Worm (Caenorhabditis elegans) whole organism, L4 larva: ENCODE data around the gene bath-37.

ENCODE experiments used
- T26A8.4 ChIP-seq: fragments of 200-800 bp; sonication (Bioruptor generic); IDR thresholded peaks from 2 replicates; pipeline ENCODE4 v1.3.6; 2022; ENCODE audit warnings: missing genetic modification characterization, missing compliant biosample characterization
- aha-1 ChIP-seq: fragments of 150-350 bp; peaks from one replicate; lab custom pipeline; 2014; ENCODE audit warnings: missing biosample characterization, missing genetic modification characterization
- daf-16 ChIP-seq, 3 experiments: sonication (generic microtip); optimal IDR thresholded peaks; 2 replicates each; lab custom pipeline; 2016 to 2017; ENCODE audit warnings: missing genetic modification characterization in 3 of 3, missing genetic modification reagents in 3 of 3, mild to moderate bottlenecking in 2 of 3, missing compliant biosample characterization in 2 of 3, missing biosample characterization in 1 of 3, moderate library complexity in 1 of 3
- dpl-1 ChIP-seq: fragments of 150-350 bp; optimal IDR thresholded peaks from 2 replicates; lab custom pipeline; 2014; ENCODE audit warnings: missing biosample characterization, missing genetic modification reagents, missing genetic modification characterization
- dve-1 ChIP-seq: sonication (generic microtip); optimal IDR thresholded peaks from 2 replicates; lab custom pipeline; 2017; ENCODE audit warnings: antibody characterized with exemption, mild to moderate bottlenecking, missing genetic modification characterization, missing compliant biosample characterization; ENCODE audit not compliant: insufficient read depth
- egl-43 ChIP-seq: fragments of 200-800 bp; sonication (Bioruptor generic); IDR thresholded peaks from 2 replicates; pipeline ENCODE4 v1.3.6; 2022; ENCODE audit warnings: missing genetic modification reagents, missing genetic modification characterization, missing compliant biosample characterization
- lin-38 ChIP-seq: fragments of 200-800 bp; sonication (Bioruptor generic); IDR thresholded peaks from 2 replicates; pipeline ENCODE4 v1.3.6; 2022; ENCODE audit warnings: missing genetic modification reagents, missing genetic modification characterization, missing compliant biosample characterization
- lsy-2 ChIP-seq, 2 experiments: fragments of 150-350 bp in 1 of 2; sonication (generic microtip) in 1 of 2; optimal IDR thresholded peaks; 2 replicates each; lab custom pipeline; 2014 to 2017; ENCODE audit warnings: missing biosample characterization in 2 of 2, missing genetic modification characterization in 2 of 2
- mep-1 ChIP-seq: fragments of 150-350 bp; sonication (generic microtip); optimal IDR thresholded peaks from 3 replicates; lab custom pipeline; 2014; ENCODE audit warnings: missing biosample characterization, missing genetic modification characterization
- mes-2 ChIP-seq: sonication (generic microtip); optimal IDR thresholded peaks from 2 replicates; lab custom pipeline; 2016; ENCODE audit warnings: missing genotype, mild to moderate bottlenecking, missing genetic modification characterization, missing compliant biosample characterization; ENCODE audit not compliant: poor library complexity, severe bottlenecking
- unc-62 ChIP-seq, 3 experiments: fragments of 150-350 bp in 1 of 3; sonication (generic microtip); optimal IDR thresholded peaks in 2 of 3; peaks in 1 of 3; 1 replicate in 1 of 3; 2 replicates in 2 of 3; lab custom pipeline; 2014 to 2017; ENCODE audit warnings: missing biosample characterization in 3 of 3, missing genetic modification characterization in 3 of 3, missing genetic modification reagents in 3 of 3, missing genotype in 1 of 3

The bath-37 gene

DNA sequence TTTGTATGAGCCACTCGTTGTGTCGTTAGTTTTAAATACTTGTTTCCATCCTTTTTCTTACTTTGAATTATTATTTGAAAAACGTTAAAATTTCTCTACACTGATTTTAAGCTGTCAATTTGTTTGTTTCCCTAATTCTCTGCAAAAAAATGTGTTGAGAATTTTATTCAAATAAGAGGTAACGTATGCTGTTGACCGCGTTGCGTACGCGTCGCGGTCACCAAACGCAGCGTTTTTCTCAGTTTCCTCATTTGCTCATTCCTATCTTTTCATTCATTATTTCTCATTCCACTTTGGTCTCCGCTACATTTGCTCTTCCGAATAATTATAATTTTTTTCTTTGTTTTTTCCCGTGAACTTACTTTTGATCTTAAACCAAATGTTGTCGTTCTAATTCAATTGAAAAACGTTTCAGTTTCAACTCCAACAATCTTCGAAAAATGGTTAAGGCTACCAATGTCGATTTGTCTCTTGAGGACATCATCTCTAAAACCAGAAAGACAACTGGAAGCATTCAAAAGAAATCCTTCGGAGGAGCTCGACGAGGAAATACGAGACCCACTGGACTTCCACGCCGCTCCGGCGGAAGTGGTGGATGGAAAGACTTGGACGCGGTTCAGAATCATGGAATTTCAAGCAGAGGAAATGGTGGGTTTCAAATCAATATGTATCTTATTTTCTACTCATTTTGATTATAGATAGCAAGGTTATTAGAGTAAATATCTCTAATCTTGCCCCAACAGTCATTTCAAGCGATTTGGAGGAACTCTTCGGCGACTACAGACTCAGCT, 54.4 kb downstream of the bath-37 start, which contains the start of gene aly-3:
Gene aly-3, plus strand, starts transcription at position 409 of the 791 bp plus-strand sequence.
- peak; percentile 92 for TF ChIP-seq aha-1 (tag; lab: Kevin White, UChicago)
- peak in 1 of 2 experiments; percentile 39 for TF ChIP-seq unc-62 (GFP tag; optimal IDR thresholded peaks at IDR 0.05 in 1 of 2; lab: Kevin White, UChicago)
- no peak for TF ChIP-seq unc-62 (tag; optimal IDR thresholded peaks at IDR 0.05; lab: Kevin White, UChicago)
- TF ChIP-seq egl-43, result no peak
- TF ChIP-seq mep-1 (tag; lab: Kevin White, UChicago), result peak; percentile 47
- peak; percentile 64 for TF ChIP-seq mes-2 (tag; lab: Kevin White, UChicago)
- no peak for TF ChIP-seq T26A8.4 (GFP tag; lab: Robert Waterston, UW)
- peak; percentile 12 for TF ChIP-seq dpl-1 (GFP tag; lab: Kevin White, UChicago)
- TF ChIP-seq dve-1 (tag; lab: Kevin White, UChicago), result peak; percentile 39
- TF ChIP-seq lsy-2 (tag; optimal IDR thresholded peaks at IDR 0.05; lab: Kevin White, UChicago), result peak in 1 of 2 experiments; percentile 57
- no peak for TF ChIP-seq daf-16 (GFP tag; optimal IDR thresholded peaks at IDR 0.05; lab: Kevin White, UChicago)
- TF ChIP-seq daf-16 (tag; optimal IDR thresholded peaks at IDR 0.05; lab: Kevin White, UChicago), result peak; percentile 44
- peak; percentile 49; the same call in 1 of the 2 replicates for TF ChIP-seq lin-38 (GFP tag; lab: Robert Waterston, UW)
